Fruit fly (Drosophila melanogaster) whole organism, embryonic: ENCODE data around the gene CG12992.

Source experiments
- Aef1 ChIP-seq: fragments of 200-800 bp; sonication (Bioruptor generic); IDR thresholded peaks from 3 replicates; pipeline ENCODE4 v1.3.6; 2022; ENCODE audit warnings: missing biosample characterization, missing genetic modification characterization
- Asciz ChIP-seq: fragments of 200-800 bp; sonication (Bioruptor generic); optimal IDR thresholded peaks from 2 replicates; lab custom pipeline; 2017; ENCODE audit warnings: missing biosample characterization, mild to moderate bottlenecking, missing genetic modification characterization, missing genetic modification reagents
- Atf3 ChIP-seq: fragments of 200-800 bp; sonication (Bioruptor generic); optimal IDR thresholded peaks from 3 replicates; lab custom pipeline; 2016; ENCODE audit warnings: missing biosample characterization, missing genetic modification characterization
- B-H2 ChIP-seq: fragments of 200-800 bp; sonication (Bioruptor generic); optimal IDR thresholded peaks from 2 replicates; lab custom pipeline; 2018; ENCODE audit warnings: missing biosample characterization, mild to moderate bottlenecking, missing genetic modification characterization
- CG11695 ChIP-seq: fragments of 200-800 bp; sonication (Bioruptor generic); IDR thresholded peaks from 3 replicates; pipeline ENCODE4 v1.3.6; 2022; ENCODE audit warnings: missing biosample characterization, missing genetic modification characterization
- CG14014 ChIP-seq: fragments of 200-800 bp; sonication (Bioruptor generic); IDR thresholded peaks from 2 replicates; pipeline ENCODE4 v1.3.6; 2022; ENCODE audit warnings: missing biosample characterization, missing genetic modification characterization
- CG15601 ChIP-seq: fragments of 200-800 bp; sonication (Bioruptor generic); optimal IDR thresholded peaks from 3 replicates; lab custom pipeline; 2019; ENCODE audit warnings: missing biosample characterization, mild to moderate bottlenecking, missing genetic modification characterization, moderate library complexity
- CG16779 ChIP-seq: fragments of 200-800 bp; sonication (Bioruptor generic); IDR thresholded peaks from 2 replicates; pipeline ENCODE4 v1.3.6; 2022; ENCODE audit warnings: missing biosample characterization, missing genetic modification characterization
- CG17568 ChIP-seq: fragments of 200-800 bp; sonication (Bioruptor generic); optimal IDR thresholded peaks from 2 replicates; lab custom pipeline; 2018; ENCODE audit warnings: missing biosample characterization, mild to moderate bottlenecking, missing genetic modification characterization, moderate library complexity
- CG18764 ChIP-seq: fragments of 200-800 bp; sonication (Bioruptor generic); optimal IDR thresholded peaks from 3 replicates; lab custom pipeline; 2016; ENCODE audit warnings: missing biosample characterization, missing genetic modification characterization
- CG2120 ChIP-seq: fragments of 200-800 bp; sonication (Bioruptor generic); optimal IDR thresholded peaks from 3 replicates; lab custom pipeline; 2016; ENCODE audit warnings: missing biosample characterization, missing genetic modification characterization
- CG2712 ChIP-seq: fragments of 200-800 bp; optimal IDR thresholded peaks from 3 replicates; lab custom pipeline; 2019; ENCODE audit warnings: missing biosample characterization, mild to moderate bottlenecking, missing genetic modification characterization, moderate library complexity
- CG32772 ChIP-seq: fragments of 200-800 bp; sonication (Bioruptor generic); IDR thresholded peaks from 2 replicates; pipeline ENCODE4 v1.3.6; 2022; ENCODE audit warnings: missing biosample characterization, missing genetic modification characterization
- CG3838 ChIP-seq: fragments of 200-800 bp; sonication (Bioruptor generic); optimal IDR thresholded peaks from 3 replicates; lab custom pipeline; 2016; ENCODE audit warnings: missing biosample characterization, missing genetic modification characterization
- CG4328 ChIP-seq: fragments of 200-800 bp; sonication (Bioruptor generic); optimal IDR thresholded peaks from 3 replicates; lab custom pipeline; 2017; ENCODE audit warnings: missing biosample characterization, missing genetic modification reagents, missing genetic modification characterization
- CG6654 ChIP-seq: fragments of 200-800 bp; sonication (Bioruptor generic); optimal IDR thresholded peaks from 2 replicates; lab custom pipeline; 2017; ENCODE audit warnings: missing biosample characterization, mild to moderate bottlenecking, missing genetic modification characterization
- CG7745 ChIP-seq: fragments of 200-800 bp; sonication (Bioruptor generic); optimal IDR thresholded peaks from 2 replicates; lab custom pipeline; 2018; ENCODE audit warnings: missing biosample characterization, mild to moderate bottlenecking, missing genetic modification characterization, moderate library complexity
- CG9797 ChIP-seq: fragments of 200-800 bp; sonication (Bioruptor generic); optimal IDR thresholded peaks from 3 replicates; lab custom pipeline; 2018; ENCODE audit warnings: missing biosample characterization, mild to moderate bottlenecking, missing genetic modification characterization
- CkIIα-i1 ChIP-seq: fragments of 200-800 bp; sonication (Bioruptor generic); IDR thresholded peaks from 2 replicates; pipeline ENCODE4 v1.3.6; 2022; ENCODE audit warnings: missing biosample characterization, missing genetic modification characterization
- Dfd ChIP-seq, 2 experiments: fragments of >200 bp; optimal IDR thresholded peaks; 2 replicates each; lab custom pipeline; 2017; ENCODE audit warnings: missing biosample characterization in 2 of 2, missing genetic modification characterization in 2 of 2
- Dref ChIP-seq: fragments of 200-800 bp; sonication (Bioruptor generic); IDR thresholded peaks from 2 replicates; pipeline ENCODE4 v1.3.6; 2022; ENCODE audit warnings: missing biosample characterization, missing genetic modification characterization
- ERR ChIP-seq: fragments of 200-800 bp; sonication (Bioruptor generic); optimal IDR thresholded peaks from 2 replicates; lab custom pipeline; 2016; ENCODE audit warnings: missing biosample characterization, missing genetic modification characterization
- Elba2 ChIP-seq: fragments of 200-800 bp; sonication (Bioruptor generic); optimal IDR thresholded peaks from 3 replicates; lab custom pipeline; 2016; ENCODE audit warnings: missing biosample characterization, missing genetic modification characterization
- Fer2 ChIP-seq: fragments of 200-800 bp; sonication (Bioruptor generic); optimal IDR thresholded peaks from 2 replicates; lab custom pipeline; 2018; ENCODE audit warnings: missing biosample characterization, mild to moderate bottlenecking, missing genetic modification characterization, moderate library complexity
- HLH54F ChIP-seq: fragments of 200-800 bp; sonication (Bioruptor generic); optimal IDR thresholded peaks from 3 replicates; lab custom pipeline; 2016; ENCODE audit warnings: missing biosample characterization, missing genetic modification characterization
- Hr39 ChIP-seq: fragments of >200 bp; optimal IDR thresholded peaks from 2 replicates; lab custom pipeline; 2017
- Lpt ChIP-seq: fragments of >200 bp; optimal IDR thresholded peaks from 2 replicates; lab custom pipeline; 2018; ENCODE audit warnings: missing biosample characterization, missing genetic modification characterization
- Myb ChIP-seq: fragments of 200-800 bp; sonication (Bioruptor generic); optimal IDR thresholded peaks from 2 replicates; lab custom pipeline; 2016; ENCODE audit warnings: missing biosample characterization, missing genetic modification characterization
- NC2α ChIP-seq: fragments of 200-800 bp; sonication (Bioruptor generic); optimal IDR thresholded peaks from 2 replicates; lab custom pipeline; 2016; ENCODE audit warnings: missing biosample characterization, missing genetic modification characterization
- Sox100B ChIP-seq: fragments of 200-800 bp; sonication (Bioruptor generic); optimal IDR thresholded peaks from 3 replicates; lab custom pipeline; 2018; ENCODE audit warnings: missing biosample characterization, mild to moderate bottlenecking, missing genetic modification characterization
- Usf ChIP-seq: fragments of 200-800 bp; sonication (Bioruptor generic); optimal IDR thresholded peaks from 2 replicates; lab custom pipeline; 2017; ENCODE audit warnings: missing genotype, missing biosample characterization, missing genetic modification characterization
- az2 ChIP-seq: fragments of 200-800 bp; sonication (Bioruptor generic); optimal IDR thresholded peaks from 3 replicates; lab custom pipeline; 2016; ENCODE audit warnings: missing biosample characterization, missing genetic modification characterization
- ci ChIP-seq: fragments of 200-800 bp; sonication (Bioruptor generic); IDR thresholded peaks from 3 replicates; pipeline ENCODE4 v1.3.6; 2022; ENCODE audit warnings: missing biosample characterization, missing genetic modification characterization
- croc ChIP-seq: fragments of 200-800 bp; sonication (Bioruptor generic); conservative IDR thresholded peaks from 3 replicates; pipeline ENCODE4 v1.3.6; 2022; ENCODE audit warnings: missing biosample characterization, missing genetic modification characterization
- dimm ChIP-seq: fragments of 200-800 bp; sonication (Bioruptor generic); IDR thresholded peaks from 2 replicates; pipeline ENCODE4 v1.3.6; 2022; ENCODE audit warnings: missing biosample characterization, missing genetic modification characterization
- en ChIP-seq: fragments of 200-800 bp; sonication (Bioruptor generic); optimal IDR thresholded peaks from 2 replicates; lab custom pipeline; 2016; ENCODE audit warnings: missing biosample characterization, missing genetic modification characterization
- fru ChIP-seq: fragments of >200 bp; optimal IDR thresholded peaks from 2 replicates; lab custom pipeline; 2017
- gcm ChIP-seq: fragments of 200-800 bp; sonication (Bioruptor generic); optimal IDR thresholded peaks from 2 replicates; lab custom pipeline; 2019; ENCODE audit warnings: missing biosample characterization, mild to moderate bottlenecking, missing genetic modification characterization, moderate library complexity
- grn ChIP-seq: fragments of 200-800 bp; sonication (Bioruptor generic); optimal IDR thresholded peaks from 3 replicates; lab custom pipeline; 2017; ENCODE audit warnings: missing biosample characterization, missing genetic modification characterization
- gsb ChIP-seq: fragments of 200-800 bp; sonication (Bioruptor generic); IDR thresholded peaks from 2 replicates; pipeline ENCODE4 v1.3.6; 2022; ENCODE audit warnings: missing biosample characterization, missing genetic modification characterization
- lilli ChIP-seq: fragments of 200-800 bp; sonication (Bioruptor generic); optimal IDR thresholded peaks from 3 replicates; lab custom pipeline; 2016; ENCODE audit warnings: missing biosample characterization, missing genetic modification characterization
- lmd ChIP-seq: fragments of 200-800 bp; sonication (Bioruptor generic); IDR thresholded peaks from 2 replicates; pipeline ENCODE4 v1.3.6; 2022; ENCODE audit warnings: missing biosample characterization, missing genetic modification characterization
- mirr ChIP-seq: fragments of 200-800 bp; sonication (Bioruptor generic); optimal IDR thresholded peaks from 3 replicates; lab custom pipeline; 2018; ENCODE audit warnings: missing biosample characterization, mild to moderate bottlenecking, missing genetic modification characterization
- pan ChIP-seq, 4 experiments: fragments of >200 bp in 3 of 4; fragments of 200-800 bp in 1 of 4; sonication (Bioruptor generic) in 1 of 4; optimal IDR thresholded peaks in 3 of 4; IDR thresholded peaks in 1 of 4; 2 replicates each; pipeline versions ENCODE4 v1.3.6 to Lab custom; 2017 to 2022; ENCODE audit warnings: missing biosample characterization in 2 of 4, missing genetic modification characterization in 2 of 4, mixed read lengths in 1 of 4
- scrt ChIP-seq: fragments of 200-800 bp; sonication (Bioruptor generic); optimal IDR thresholded peaks from 2 replicates; lab custom pipeline; 2018; ENCODE audit warnings: missing biosample characterization, mild to moderate bottlenecking, missing genetic modification characterization, moderate library complexity
- sens ChIP-seq: fragments of 200-800 bp; sonication (Bioruptor generic); peaks from one replicate; lab custom pipeline; 2016; ENCODE audit warnings: missing biosample characterization, missing genetic modification characterization
- slbo ChIP-seq: fragments of 200-800 bp; sonication (Bioruptor generic); IDR thresholded peaks from 2 replicates; pipeline ENCODE4 v1.3.6; 2022; ENCODE audit warnings: missing biosample characterization, missing genetic modification characterization
- tio ChIP-seq: fragments of 200-800 bp; sonication (Bioruptor generic); optimal IDR thresholded peaks from 2 replicates; lab custom pipeline; 2017; ENCODE audit warnings: missing biosample characterization, missing genetic modification characterization, inconsistent platforms
- tup ChIP-seq: fragments of 200-800 bp; sonication (Bioruptor generic); optimal IDR thresholded peaks from 2 replicates; lab custom pipeline; 2016; ENCODE audit warnings: missing biosample characterization, mild to moderate bottlenecking, missing genetic modification characterization, moderate library complexity
- vfl ChIP-seq: fragments of 200-800 bp; sonication (Bioruptor generic); optimal IDR thresholded peaks from 2 replicates; lab custom pipeline; 2016; ENCODE audit warnings: missing biosample characterization, missing genetic modification characterization
- wor ChIP-seq: fragments of 200-800 bp; sonication (Bioruptor generic); IDR thresholded peaks from 2 replicates; pipeline ENCODE4 v1.3.6; 2022; ENCODE audit warnings: missing biosample characterization, missing genetic modification characterization
- z ChIP-seq: fragments of 200-800 bp; sonication (Bioruptor generic); IDR thresholded peaks from 3 replicates; pipeline ENCODE4 v1.3.6; 2022; ENCODE audit warnings: missing biosample characterization, missing genetic modification characterization
- zfh2 ChIP-seq: fragments of 200-800 bp; sonication (Bioruptor generic); optimal IDR thresholded peaks from 2 replicates; lab custom pipeline; 2016; ENCODE audit warnings: missing biosample characterization, missing genetic modification characterization

The CG12992 gene

dm6 chrX:17578124-17578523 lies 10.5 kb upstream of the CG12992 start (continued):
- TF ChIP-seq CG6654 (GFP tag; lab: Kevin White, UChicago) (no peak), Dfd (GFP tag; optimal IDR thresholded peaks at IDR 0.05; lab: Kevin White, UChicago) (no peak), ERR (no peak), tup (no peak), Elba2 (GFP tag; lab: Kevin White, UChicago) (no peak), CG17568 (GFP tag; lab: Kevin White, UChicago) (no peak), pan (optimal IDR thresholded peaks at IDR 0.05; lab: Kevin White, UChicago) (no peak), pan (GFP tag; optimal IDR thresholded peaks at IDR 0.05 in 1 of 2, IDR thresholded peaks at IDR 0.05 in 1 of 2) (peak; percentile 52 to 54), B-H2 (no peak), az2 (GFP tag; lab: Kevin White, UChicago) (no peak), CG14014 (no peak), CG16779 (GFP tag; lab: Robert Waterston, UW) (no peak), zfh2 (GFP tag; lab: Kevin White, UChicago) (peak; percentile 21), Atf3 (GFP tag; lab: Kevin White, UChicago) (no peak), CG18764 (GFP tag; lab: Kevin White, UChicago) (no peak), en (GFP tag; lab: Kevin White, UChicago) (no peak), slbo (GFP tag; lab: Robert Waterston, UW) (peak; percentile 32; the same call in 1 of the 2 replicates), ci (peak; percentile 53; the same call in 1 of the 3 replicates), CG11695 (peak; percentile 24; the same call in 1 of the 3 replicates), grn (GFP tag; lab: Kevin White, UChicago) (no peak), CG9797 (no peak), CG2712 (peak; percentile 32), dimm (GFP tag; lab: Robert Waterston, UW) (no peak), HLH54F (peak; percentile 27), lmd (GFP tag; lab: Robert Waterston, UW) (no peak), scrt (peak; percentile 49), CG2120 (GFP tag; lab: Kevin White, UChicago) (peak; percentile 39), Lpt (GFP tag; lab: Kevin White, UChicago) (no peak), CG3838 (GFP tag; lab: Kevin White, UChicago) (no peak), Fer2 (tag; lab: Kevin White, UChicago) (no peak), wor (GFP tag; lab: Robert Waterston, UW) (no peak), gsb (GFP tag; lab: Robert Waterston, UW) (no peak), Usf (GFP tag; lab: Kevin White, UChicago) (no peak), z (GFP tag; lab: Robert Waterston, UW) (no peak), Hr39 (lab: Kevin White, UChicago) (no peak), CG32772 (0 out of 2 replicates have a peak, but pooled peaks have one; percentile 24), fru (lab: Kevin White, UChicago) (no peak), Asciz (no peak), CG15601 (no peak), Dref (no peak), CG4328 (GFP tag; lab: Kevin White, UChicago) (no peak), gcm (GFP tag; lab: Kevin White, UChicago) (no peak), tio (peak; percentile 5), croc (GFP tag; lab: Robert Waterston, UW) (no peak), CG7745 (tag; lab: Kevin White, UChicago) (no peak), Sox100B (GFP tag; lab: Kevin White, UChicago) (peak; percentile 8), Aef1 (peak; percentile 48; the same call in 2 of the 3 replicates), lilli (GFP tag; lab: Kevin White, UChicago) (peak; percentile 41), mirr (GFP tag; lab: Kevin White, UChicago) (no peak), Myb (no peak), NC2α (GFP tag; lab: Kevin White, UChicago) (no peak), vfl (GFP tag; lab: Kevin White, UChicago) (peak; percentile 8), sens (peak; percentile 53), CkIIα-i1 (GFP tag; lab: Robert Waterston, UW) (no peak)
